Worm (Caenorhabditis elegans): ENCODE data around the gene srbc-67.
A peak's percentile ranks its signal among the peaks of the same experiment; 100 is the strongest.

srbc-67 gene

DNA sequence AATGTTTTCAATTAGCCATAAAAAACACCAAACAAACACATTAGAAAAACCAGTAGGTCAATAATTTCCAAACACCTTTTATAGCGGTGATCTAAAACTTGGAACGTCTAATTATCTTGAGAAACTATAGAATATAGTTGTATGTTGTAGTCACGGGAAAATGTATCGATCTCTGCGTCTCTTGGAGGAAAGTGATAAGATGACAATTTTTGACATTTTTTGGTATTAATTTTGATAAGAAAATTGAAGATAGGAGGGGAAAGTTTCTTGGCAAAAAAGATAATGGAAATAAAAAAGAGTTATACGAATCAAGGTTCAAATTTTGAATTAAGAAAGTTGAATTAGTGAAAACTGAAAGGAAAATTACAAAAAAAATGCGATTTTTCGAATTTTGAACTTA is 35.3 kb downstream of the srbc-67 start (continued):
- no peak for TF ChIP-seq arid-1 (GFP tag; conservative IDR thresholded peaks at IDR 0.05)
- TF ChIP-seq ceh-62 (tag; optimal IDR thresholded peaks at IDR 0.05) = no peak
- peak; percentile 100 for TF ChIP-seq nhr-28 (tag; optimal IDR thresholded peaks at IDR 0.05)
- peak; percentile 77 for TF ChIP-seq hlh-11 (tag; optimal IDR thresholded peaks at IDR 0.05)
- peak; percentile 63 for TF ChIP-seq nhr-48 (tag; optimal IDR thresholded peaks at IDR 0.05)
- peak in 1 of 2 experiments; percentile 44 for TF ChIP-seq mdl-1 (tag; optimal IDR thresholded peaks at IDR 0.05)

DNA sequence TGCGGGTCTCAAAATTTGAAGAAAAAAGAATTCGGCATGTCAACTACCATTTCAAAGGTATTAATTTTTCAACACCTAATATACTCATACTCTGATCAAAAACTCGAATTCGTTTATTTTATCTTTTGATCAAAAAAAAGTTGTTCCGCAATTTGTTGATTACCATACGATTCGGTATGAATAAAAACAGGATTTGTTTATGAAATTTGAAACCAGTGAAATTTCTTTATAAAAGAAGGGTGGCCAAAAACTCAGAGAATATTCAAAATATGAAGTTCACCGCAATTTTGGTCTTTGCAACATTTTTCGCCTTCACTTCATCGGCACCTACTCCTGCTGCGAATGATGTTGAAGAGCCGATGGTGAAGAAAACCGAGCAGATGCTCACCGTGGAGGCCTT is 39.0 kb downstream of the srbc-67 start, which contains the start of the genes C07G3.8 and C07G3.10:
Gene C07G3.8 (minus strand): TSS at position 101 of the 400 bp plus-strand sequence.
Gene C07G3.10 (plus strand): TSS at position 270 of the 400 bp plus-strand sequence.
- no peak for TF ChIP-seq lin-29 (GFP tag; IDR thresholded peaks at IDR 0.05)
- no peak for TF ChIP-seq ceh-44 (GFP tag; IDR thresholded peaks at IDR 0.05)

DNA sequence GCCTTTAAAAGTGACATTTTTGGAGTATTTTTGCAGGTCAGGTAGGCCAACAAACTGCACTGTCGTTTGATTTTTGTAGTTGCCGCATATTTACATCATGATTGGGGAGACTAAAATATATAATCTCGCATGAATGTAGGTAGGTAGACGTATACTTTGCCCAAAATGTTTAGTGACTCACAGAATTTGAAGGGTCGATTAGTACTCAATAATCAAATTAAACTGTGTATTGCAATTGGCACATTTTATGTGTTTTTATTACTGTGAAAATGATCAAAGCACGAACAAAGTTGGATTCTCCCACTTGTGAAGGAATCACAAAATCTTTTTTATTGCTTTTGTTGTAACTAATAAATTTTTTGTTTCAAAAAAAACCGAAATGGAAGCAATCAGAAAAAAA is 44.1 kb downstream of the srbc-67 start, which contains the start of gene C07G3.15:
Gene C07G3.15 (minus strand): TSS at position 101 of the 400 bp plus-strand sequence.
- no peak for TF ChIP-seq nhr-102 (tag; optimal IDR thresholded peaks at IDR 0.05)
- no peak for TF ChIP-seq fkh-10 (GFP tag; optimal IDR thresholded peaks at IDR 0.05)
- TF ChIP-seq duxl-1 (tag; optimal IDR thresholded peaks at IDR 0.05; ENCODE audit: poor library complexity) = no peak
- no peak for TF ChIP-seq T20F7.1 (GFP tag; optimal IDR thresholded peaks at IDR 0.05)

DNA sequence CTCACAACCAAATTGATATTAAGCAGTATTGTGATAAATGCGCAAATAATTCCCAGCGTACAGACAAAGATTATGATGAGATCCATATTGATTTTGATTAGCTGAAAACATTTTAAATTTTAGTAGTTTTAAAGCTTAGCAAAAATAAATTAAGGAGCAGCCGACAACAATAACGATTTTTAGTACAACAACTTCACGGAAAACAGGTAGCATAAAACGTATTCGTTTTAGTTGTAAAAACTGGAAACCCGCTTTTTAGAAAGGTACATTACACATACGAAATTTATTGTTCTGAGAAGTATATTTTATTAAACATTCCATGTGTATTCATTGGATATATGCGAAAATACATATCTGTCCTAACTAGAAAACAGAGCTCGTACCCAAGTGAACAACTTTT is 50.6 kb downstream of the srbc-67 start, which contains the start of gene srbc-36:
Gene srbc-36 (minus strand): TSS at position 101 of the 400 bp plus-strand sequence.
- TF ChIP-seq unc-62 (GFP tag; optimal IDR thresholded peaks at IDR 0.05 in 1 of 2) (peak in 1 of 2 experiments; percentile 44), unc-62 (tag; optimal IDR thresholded peaks at IDR 0.05) (no peak), Y5F2A.4 (GFP tag; optimal IDR thresholded peaks at IDR 0.05) (no peak)
